Fruit fly (Drosophila melanogaster) whole organism, embryonic: ENCODE data around the gene alien.

Experiments used
- Abd-B ChIP-seq: fragments of 200-800 bp; sonication (Bioruptor generic); optimal IDR thresholded peaks from 2 replicates; lab custom pipeline; 2018; ENCODE audit warnings: missing biosample characterization, mild to moderate bottlenecking, missing genetic modification characterization, moderate library complexity
- Adf1 ChIP-seq: fragments of 200-800 bp; sonication (Bioruptor generic); IDR thresholded peaks from 2 replicates; pipeline ENCODE4 v1.3.6; 2022; ENCODE audit warnings: missing biosample characterization, missing genetic modification characterization
- Atf3 ChIP-seq: fragments of 200-800 bp; sonication (Bioruptor generic); optimal IDR thresholded peaks from 3 replicates; lab custom pipeline; 2016; ENCODE audit warnings: missing biosample characterization, missing genetic modification characterization
- Atf6 ChIP-seq: fragments of 200-800 bp; sonication (Bioruptor generic); IDR thresholded peaks from 2 replicates; pipeline ENCODE4 v1.3.6; 2022; ENCODE audit warnings: missing biosample characterization, missing genetic modification characterization
- CG10209 ChIP-seq: fragments of 200-800 bp; sonication (Bioruptor generic); optimal IDR thresholded peaks from 3 replicates; lab custom pipeline; 2017; ENCODE audit warnings: missing biosample characterization, mild to moderate bottlenecking, missing genetic modification characterization, missing genetic modification reagents
- CG14050 ChIP-seq: fragments of 200-800 bp; sonication (Bioruptor generic); IDR thresholded peaks from 3 replicates; pipeline ENCODE4 v1.3.6; 2022; ENCODE audit warnings: missing biosample characterization, missing genetic modification characterization
- CG15073 ChIP-seq: fragments of 200-800 bp; sonication (Bioruptor generic); optimal IDR thresholded peaks from 2 replicates; lab custom pipeline; 2016; ENCODE audit warnings: missing biosample characterization, missing genetic modification characterization
- CG1529 ChIP-seq: fragments of 200-800 bp; sonication (Bioruptor generic); optimal IDR thresholded peaks from 3 replicates; lab custom pipeline; 2018; ENCODE audit warnings: missing biosample characterization, missing genetic modification characterization
- CG17328 ChIP-seq: fragments of 200-800 bp; sonication (Bioruptor generic); IDR thresholded peaks from 2 replicates; pipeline ENCODE4 v1.3.6; 2022; ENCODE audit warnings: missing biosample characterization, missing genetic modification characterization
- CG31365 ChIP-seq: fragments of 200-800 bp; sonication (Bioruptor generic); optimal IDR thresholded peaks from 2 replicates; lab custom pipeline; 2018; ENCODE audit warnings: missing biosample characterization, mild to moderate bottlenecking, missing genetic modification characterization
- CG32532 ChIP-seq: fragments of 200-800 bp; sonication (Bioruptor generic); IDR thresholded peaks from 2 replicates; pipeline ENCODE4 v1.3.6; 2022; ENCODE audit warnings: missing biosample characterization, missing genetic modification characterization
- CG32772 ChIP-seq: fragments of 200-800 bp; sonication (Bioruptor generic); IDR thresholded peaks from 2 replicates; pipeline ENCODE4 v1.3.6; 2022; ENCODE audit warnings: missing biosample characterization, missing genetic modification characterization
- CG33213 ChIP-seq: fragments of 200-800 bp; sonication (Bioruptor generic); optimal IDR thresholded peaks from 3 replicates; lab custom pipeline; 2016; ENCODE audit warnings: missing biosample characterization, missing genetic modification characterization
- CG43689 ChIP-seq: fragments of 200-800 bp; sonication (Bioruptor generic); IDR thresholded peaks from 2 replicates; pipeline ENCODE4 v1.3.6; 2022; ENCODE audit warnings: missing biosample characterization, missing genetic modification characterization
- CG5180 ChIP-seq: fragments of 200-800 bp; sonication (Bioruptor generic); optimal IDR thresholded peaks from 3 replicates; lab custom pipeline; 2017; ENCODE audit warnings: missing biosample characterization, missing genetic modification characterization, mild to moderate bottlenecking, moderate library complexity, missing genetic modification reagents
- CG6254 ChIP-seq: fragments of 200-800 bp; sonication (Bioruptor generic); optimal IDR thresholded peaks from 3 replicates; lab custom pipeline; 2017; ENCODE audit warnings: mild to moderate bottlenecking, missing biosample characterization, missing genetic modification reagents, missing genetic modification characterization
- CG7928 ChIP-seq: fragments of 200-800 bp; sonication (Bioruptor generic); optimal IDR thresholded peaks from 2 replicates; lab custom pipeline; 2017; ENCODE audit warnings: missing biosample characterization, mild to moderate bottlenecking, missing genetic modification characterization
- CG8944 ChIP-seq: fragments of 200-800 bp; sonication (Bioruptor generic); optimal IDR thresholded peaks from 3 replicates; lab custom pipeline; 2016; ENCODE audit warnings: missing biosample characterization, missing genetic modification characterization
- CG9437 ChIP-seq: fragments of 200-800 bp; sonication (Bioruptor generic); optimal IDR thresholded peaks from 2 replicates; lab custom pipeline; 2018; ENCODE audit warnings: missing biosample characterization, mild to moderate bottlenecking, missing genetic modification characterization
- CG9797 ChIP-seq: fragments of 200-800 bp; sonication (Bioruptor generic); optimal IDR thresholded peaks from 3 replicates; lab custom pipeline; 2018; ENCODE audit warnings: missing biosample characterization, mild to moderate bottlenecking, missing genetic modification characterization
- CoRest ChIP-seq: fragments of 200-800 bp; sonication (Bioruptor generic); optimal IDR thresholded peaks from 3 replicates; lab custom pipeline; 2018; ENCODE audit warnings: missing biosample characterization, mild to moderate bottlenecking, missing genetic modification characterization, moderate library complexity
- Ets65A ChIP-seq: fragments of 200-800 bp; sonication (Bioruptor generic); peaks from one replicate; lab custom pipeline; 2016; ENCODE audit warnings: missing biosample characterization, missing genetic modification characterization
- H15 ChIP-seq: fragments of 200-800 bp; sonication (Bioruptor generic); IDR thresholded peaks from 3 replicates; pipeline ENCODE4 v1.3.6; 2022; ENCODE audit warnings: missing biosample characterization, missing genetic modification characterization
- HLH3B ChIP-seq: fragments of 200-800 bp; sonication (Bioruptor generic); IDR thresholded peaks from 2 replicates; pipeline ENCODE4 v1.3.6; 2022; ENCODE audit warnings: missing biosample characterization, missing genetic modification characterization
- HLH54F ChIP-seq: fragments of 200-800 bp; sonication (Bioruptor generic); optimal IDR thresholded peaks from 3 replicates; lab custom pipeline; 2016; ENCODE audit warnings: missing biosample characterization, missing genetic modification characterization
- Hsf ChIP-seq: fragments of 200-800 bp; sonication (Bioruptor generic); optimal IDR thresholded peaks from 3 replicates; lab custom pipeline; 2016; ENCODE audit warnings: missing biosample characterization, missing genetic modification characterization
- Lpt ChIP-seq: fragments of >200 bp; optimal IDR thresholded peaks from 2 replicates; lab custom pipeline; 2018; ENCODE audit warnings: missing biosample characterization, missing genetic modification characterization
- NfI ChIP-seq: fragments of 200-800 bp; sonication (Bioruptor generic); optimal IDR thresholded peaks from 3 replicates; lab custom pipeline; 2018; ENCODE audit warnings: missing biosample characterization, mild to moderate bottlenecking, missing genetic modification characterization, moderate library complexity
- Side ChIP-seq: fragments of 200-800 bp; sonication (Bioruptor generic); optimal IDR thresholded peaks from 2 replicates; lab custom pipeline; 2016; ENCODE audit warnings: missing biosample characterization, missing genetic modification characterization
- Sry-δ ChIP-seq: fragments of 200-800 bp; sonication (Bioruptor generic); optimal IDR thresholded peaks from 2 replicates; lab custom pipeline; 2016; ENCODE audit warnings: missing biosample characterization, missing genetic modification characterization
- Xbp1 ChIP-seq: fragments of 200-800 bp; sonication (Bioruptor generic); optimal IDR thresholded peaks from 3 replicates; lab custom pipeline; 2016; ENCODE audit warnings: missing biosample characterization, mild to moderate bottlenecking, missing genetic modification characterization
- Xrp1 ChIP-seq: fragments of 200-800 bp; sonication (Bioruptor generic); IDR thresholded peaks from 2 replicates; pipeline ENCODE4 v1.3.6; 2022; ENCODE audit warnings: missing biosample characterization, missing genetic modification characterization
- ac ChIP-seq: fragments of 200-800 bp; sonication (Bioruptor generic); optimal IDR thresholded peaks from 3 replicates; lab custom pipeline; 2017; ENCODE audit warnings: missing biosample characterization, mild to moderate bottlenecking, missing genetic modification characterization
- bcd ChIP-seq: fragments of 200-800 bp; sonication (Bioruptor generic); optimal IDR thresholded peaks from 2 replicates; lab custom pipeline; 2017; ENCODE audit warnings: missing biosample characterization, mild to moderate bottlenecking, missing genetic modification characterization
- cas ChIP-seq: fragments of 200-800 bp; sonication (Bioruptor generic); IDR thresholded peaks from 2 replicates; pipeline ENCODE4 v1.3.6; 2022; ENCODE audit warnings: missing biosample characterization, missing genetic modification characterization
- cato ChIP-seq: fragments of 200-800 bp; sonication (Bioruptor generic); optimal IDR thresholded peaks from 2 replicates; lab custom pipeline; 2016; ENCODE audit warnings: missing biosample characterization, missing genetic modification characterization, borderline replicate concordance
- caup ChIP-seq: fragments of 200-800 bp; sonication (Bioruptor generic); optimal IDR thresholded peaks from 3 replicates; lab custom pipeline; 2017; ENCODE audit warnings: missing biosample characterization, mild to moderate bottlenecking, missing genetic modification characterization, moderate library complexity; ENCODE audit not compliant: severe bottlenecking
- chif ChIP-seq, 2 experiments: fragments of 200-800 bp; sonication (Bioruptor generic); optimal IDR thresholded peaks; 3 replicates each; lab custom pipeline; 2016; ENCODE audit warnings: missing biosample characterization in 2 of 2, missing genetic modification characterization in 2 of 2
- ci ChIP-seq: fragments of 200-800 bp; sonication (Bioruptor generic); IDR thresholded peaks from 3 replicates; pipeline ENCODE4 v1.3.6; 2022; ENCODE audit warnings: missing biosample characterization, missing genetic modification characterization
- da ChIP-seq: fragments of 200-800 bp; sonication (Bioruptor generic); optimal IDR thresholded peaks from 2 replicates; lab custom pipeline; 2016; ENCODE audit warnings: missing biosample characterization, missing genetic modification characterization
- dimm ChIP-seq: fragments of 200-800 bp; sonication (Bioruptor generic); IDR thresholded peaks from 2 replicates; pipeline ENCODE4 v1.3.6; 2022; ENCODE audit warnings: missing biosample characterization, missing genetic modification characterization
- emc ChIP-seq: fragments of 200-800 bp; sonication (Bioruptor generic); optimal IDR thresholded peaks from 2 replicates; lab custom pipeline; 2016; ENCODE audit warnings: missing biosample characterization, missing genetic modification characterization
- esg ChIP-seq: fragments of 200-800 bp; sonication (Bioruptor generic); conservative IDR thresholded peaks from 2 replicates; pipeline ENCODE4 v1.3.6; 2022; ENCODE audit warnings: missing biosample characterization, missing genetic modification characterization
- fd96Cb ChIP-seq: fragments of 200-800 bp; sonication (Bioruptor generic); optimal IDR thresholded peaks from 2 replicates; lab custom pipeline; 2018; ENCODE audit warnings: missing biosample characterization, mild to moderate bottlenecking, missing genetic modification characterization, moderate library complexity
- fru ChIP-seq: fragments of >200 bp; optimal IDR thresholded peaks from 2 replicates; lab custom pipeline; 2017
- pum ChIP-seq: fragments of 200-800 bp; sonication (Bioruptor generic); optimal IDR thresholded peaks from 2 replicates; lab custom pipeline; 2016; ENCODE audit warnings: missing biosample characterization, missing genetic modification characterization
- scrt ChIP-seq: fragments of 200-800 bp; sonication (Bioruptor generic); optimal IDR thresholded peaks from 2 replicates; lab custom pipeline; 2018; ENCODE audit warnings: missing biosample characterization, mild to moderate bottlenecking, missing genetic modification characterization, moderate library complexity
- slp2 ChIP-seq: fragments of 200-800 bp; sonication (Bioruptor generic); optimal IDR thresholded peaks from 2 replicates; lab custom pipeline; 2016; ENCODE audit warnings: missing biosample characterization, missing genetic modification characterization
- sna ChIP-seq: fragments of 200-800 bp; sonication (Bioruptor generic); IDR thresholded peaks from 2 replicates; pipeline ENCODE4 v1.3.6; 2022; ENCODE audit warnings: missing biosample characterization, missing genetic modification characterization; ENCODE audit not compliant: partially characterized antibody
- sr ChIP-seq: fragments of 200-800 bp; sonication (Bioruptor generic); IDR thresholded peaks from 3 replicates; pipeline ENCODE4 v1.3.6; 2022; ENCODE audit warnings: missing biosample characterization, missing genetic modification characterization
- vfl ChIP-seq: fragments of 200-800 bp; sonication (Bioruptor generic); optimal IDR thresholded peaks from 2 replicates; lab custom pipeline; 2016; ENCODE audit warnings: missing biosample characterization, missing genetic modification characterization
- vvl ChIP-seq: fragments of 200-800 bp; sonication (Bioruptor generic); IDR thresholded peaks from 2 replicates; pipeline ENCODE4 v1.3.6; 2022; ENCODE audit warnings: missing biosample characterization, missing genetic modification characterization

alien gene

dm6 chr2L:8958046-8958497 is 39.1 kb downstream of the alien start (continued):
- TF ChIP-seq Lpt (GFP tag; lab: Kevin White, UChicago) = no peak
- peak; percentile 18; the same call in 1 of the 2 replicates for TF ChIP-seq sna (GFP tag; lab: Robert Waterston, UW)
- TF ChIP-seq CG33213 (GFP tag; lab: Kevin White, UChicago) = peak; percentile 78
- peak; percentile 88 for TF ChIP-seq caup
- peak; percentile 54 for TF ChIP-seq Sry-δ (GFP tag; lab: Kevin White, UChicago)
- peak; percentile 95 for TF ChIP-seq slp2 (GFP tag; lab: Kevin White, UChicago)
- TF ChIP-seq Abd-B = peak; percentile 86
- TF ChIP-seq CoRest (tag; lab: Kevin White, UChicago) = peak; percentile 93
- peak; percentile 96 for TF ChIP-seq Atf3
- TF ChIP-seq CG6254 (GFP tag; lab: Kevin White, UChicago) = peak; percentile 88
- peak; percentile 89 for TF ChIP-seq ac
- peak; percentile 99 for TF ChIP-seq CG17328 (GFP tag; lab: Robert Waterston, UW)
- TF ChIP-seq CG9437 (GFP tag; lab: Kevin White, UChicago) = peak; percentile 78
- peak; percentile 99 for TF ChIP-seq Xbp1 (GFP tag; lab: Kevin White, UChicago)
- TF ChIP-seq emc (GFP tag; lab: Kevin White, UChicago) = peak; percentile 74
- TF ChIP-seq bcd (GFP tag; lab: Kevin White, UChicago) = peak; percentile 90
- peak; percentile 95 for TF ChIP-seq fd96Cb (tag; lab: Kevin White, UChicago)
- TF ChIP-seq scrt = peak; percentile 83
- peak; percentile 83 for TF ChIP-seq CG8944 (GFP tag; lab: Kevin White, UChicago)
- peak; percentile 63 for TF ChIP-seq CG31365 (tag; lab: Kevin White, UChicago)
- peak; percentile 87 for TF ChIP-seq cato
- TF ChIP-seq Xrp1 (GFP tag; lab: Robert Waterston, UW) = peak; percentile 99
- peak; percentile 70 for TF ChIP-seq CG15073
- no peak for TF ChIP-seq CG9797
- TF ChIP-seq HLH3B (GFP tag; lab: Robert Waterston, UW) = peak; percentile 99
- TF ChIP-seq Hsf (GFP tag; lab: Kevin White, UChicago) = peak; percentile 95
- TF ChIP-seq CG14050 = peak; percentile 97
- peak; percentile 99 for TF ChIP-seq vvl
- TF ChIP-seq NfI (GFP tag; lab: Kevin White, UChicago) = peak; percentile 93
- peak; percentile 98 for TF ChIP-seq H15 (GFP tag; lab: Robert Waterston, UW)
- TF ChIP-seq Atf6 (GFP tag; lab: Robert Waterston, UW) = peak; percentile 98
- TF ChIP-seq CG7928 = peak; percentile 41
- TF ChIP-seq CG10209 (GFP tag; lab: Kevin White, UChicago) = peak; percentile 95
- TF ChIP-seq chif (GFP tag; optimal IDR thresholded peaks at IDR 0.05; lab: Kevin White, UChicago) = peak; percentile 90 to 94
- TF ChIP-seq HLH54F (GFP tag; lab: Kevin White, UChicago) = peak; percentile 77
- TF ChIP-seq Ets65A (GFP tag; lab: Kevin White, UChicago) = peak; percentile 94
- TF ChIP-seq Side (GFP tag; lab: Kevin White, UChicago) = peak; percentile 96
- peak; percentile 98 for TF ChIP-seq ci (GFP tag; lab: Robert Waterston, UW)
- TF ChIP-seq CG32772 (GFP tag; lab: Robert Waterston, UW) = peak; percentile 98
- TF ChIP-seq da (GFP tag; lab: Kevin White, UChicago) = peak; percentile 66
- TF ChIP-seq pum (GFP tag; lab: Kevin White, UChicago) = peak; percentile 93
- peak; percentile 79 for TF ChIP-seq Adf1 (GFP tag; lab: Robert Waterston, UW)
- TF ChIP-seq CG5180 = peak; percentile 69
- TF ChIP-seq vfl (GFP tag; lab: Kevin White, UChicago) = peak; percentile 75
- TF ChIP-seq CG32532 (GFP tag; lab: Robert Waterston, UW) = peak; percentile 97
- peak; percentile 97 for TF ChIP-seq esg (GFP tag; lab: Robert Waterston, UW)
- no peak; the same call in 1 of the 3 replicates for TF ChIP-seq sr
- TF ChIP-seq fru = no peak
- TF ChIP-seq CG43689 (GFP tag; lab: Robert Waterston, UW) = peak; percentile 94
- peak; percentile 93 for TF ChIP-seq cas (GFP tag; lab: Robert Waterston, UW)
- TF ChIP-seq CG1529 (GFP tag; lab: Kevin White, UChicago) = peak; percentile 84
- peak; percentile 97 for TF ChIP-seq dimm
